Worm (Caenorhabditis elegans) whole organism, mixed stage, embryonic: ENCODE data around the gene C17H11.2.

ENCODE experiments used
- ceh-43 ChIP-seq: fragments of 200-800 bp; sonication (Bioruptor generic); optimal IDR thresholded peaks from 2 replicates; lab custom pipeline; 2018; ENCODE audit warnings: mild to moderate bottlenecking, missing genetic modification characterization, moderate library complexity, missing compliant biosample characterization
- nhr-12 ChIP-seq: fragments of 150-350 bp; optimal IDR thresholded peaks from 2 replicates; lab custom pipeline; 2014; ENCODE audit warnings: missing biosample characterization, missing genetic modification characterization
- nhr-237 ChIP-seq: fragments of 150-350 bp; optimal IDR thresholded peaks from 2 replicates; lab custom pipeline; 2014; ENCODE audit warnings: missing biosample characterization, missing genetic modification characterization
- sem-2 ChIP-seq: fragments of 200-800 bp; sonication (Bioruptor generic); optimal IDR thresholded peaks from 2 replicates; lab custom pipeline; 2018; ENCODE audit warnings: mild to moderate bottlenecking, missing genetic modification characterization, missing compliant biosample characterization
- snpc-4 ChIP-seq: fragments of 150-350 bp; optimal IDR thresholded peaks from 2 replicates; lab custom pipeline; 2014; ENCODE audit warnings: missing biosample characterization, missing genetic modification characterization
- unc-62 ChIP-seq: fragments of 150-350 bp; optimal IDR thresholded peaks from 2 replicates; lab custom pipeline; 2014; ENCODE audit warnings: missing biosample characterization, missing genetic modification reagents, missing genetic modification characterization

DNA sequence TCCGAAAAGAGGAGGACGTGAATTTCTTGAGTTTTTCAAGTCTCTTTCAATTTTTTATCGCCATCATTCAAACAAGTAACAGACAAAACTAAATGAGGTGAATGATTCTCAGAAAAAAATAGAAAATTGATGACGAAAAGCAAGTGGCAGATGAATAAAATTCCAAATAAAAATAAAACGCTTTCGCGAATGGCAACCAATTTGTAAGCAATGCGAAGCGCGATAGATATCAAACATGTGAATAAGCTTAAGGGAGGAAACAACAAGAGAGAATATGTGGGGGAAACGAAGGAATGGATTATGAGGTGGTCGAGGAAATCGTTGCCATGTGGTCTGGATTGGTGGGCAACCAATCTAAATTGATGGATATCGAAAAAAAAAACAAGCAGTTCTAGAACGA is 34.7 kb downstream of the C17H11.2 start:
- no peak for TF ChIP-seq unc-62 (GFP tag; lab: Kevin White, UChicago)
- TF ChIP-seq nhr-12 (tag; lab: Kevin White, UChicago), result no peak
- TF ChIP-seq sem-2, result no peak
- TF ChIP-seq ceh-43, result no peak
- no peak for TF ChIP-seq snpc-4 (tag; lab: Kevin White, UChicago)
- TF ChIP-seq nhr-237 (tag; lab: Kevin White, UChicago), result no peak
